Worm (Caenorhabditis elegans) whole organism, early embryonic: ENCODE data around the gene oac-48.

Source experiments
- F13C5.2 ChIP-seq: sonication (generic microtip); optimal IDR thresholded peaks from 2 replicates; lab custom pipeline; 2017; ENCODE audit warnings: mild to moderate bottlenecking, missing genetic modification characterization, inconsistent platforms, missing compliant biosample characterization
- aly-1 ChIP-seq: sonication (generic microtip); optimal IDR thresholded peaks from 2 replicates; lab custom pipeline; 2016; ENCODE audit warnings: missing genetic modification characterization, missing compliant biosample characterization
- ama-1 ChIP-seq: fragments of 150-350 bp; optimal IDR thresholded peaks from 2 replicates; lab custom pipeline; 2014
- ceh-13 ChIP-seq: fragments of 200-800 bp; sonication (Bioruptor generic); optimal IDR thresholded peaks from 2 replicates; lab custom pipeline; 2018; ENCODE audit warnings: mild to moderate bottlenecking, missing genetic modification characterization, missing compliant biosample characterization
- ceh-36 ChIP-seq: sonication (generic microtip); optimal IDR thresholded peaks from 2 replicates; lab custom pipeline; 2016; ENCODE audit warnings: missing genetic modification characterization, inconsistent platforms, missing compliant biosample characterization
- flt-1 ChIP-seq: fragments of 200-800 bp; sonication (Bioruptor generic); IDR thresholded peaks from 2 replicates; pipeline ENCODE4 v1.3.6; 2022; ENCODE audit warnings: missing genetic modification characterization, missing compliant biosample characterization
- hmbx-1 ChIP-seq: sonication (generic microtip); optimal IDR thresholded peaks from 2 replicates; lab custom pipeline; 2016; ENCODE audit warnings: mild to moderate bottlenecking, missing genetic modification characterization, missing compliant biosample characterization
- hmg-4 ChIP-seq: fragments of 200-800 bp; sonication (Bioruptor generic); optimal IDR thresholded peaks from 2 replicates; lab custom pipeline; 2018; ENCODE audit warnings: mild to moderate bottlenecking, missing genetic modification characterization, missing compliant biosample characterization
- hnd-1 ChIP-seq: sonication (generic microtip); optimal IDR thresholded peaks from 2 replicates; lab custom pipeline; 2016; ENCODE audit warnings: missing genetic modification characterization, missing compliant biosample characterization
- pes-1 ChIP-seq: fragments of 200-800 bp; sonication (Bioruptor generic); IDR thresholded peaks from 2 replicates; pipeline ENCODE4 v1.3.6; 2022; ENCODE audit warnings: missing genetic modification reagents, missing genetic modification characterization, missing compliant biosample characterization
- sea-1 ChIP-seq: fragments of 200-800 bp; sonication (Bioruptor generic); conservative IDR thresholded peaks from 2 replicates; pipeline ENCODE4 v1.3.6; 2022; ENCODE audit warnings: missing genetic modification characterization, missing compliant biosample characterization
- tbx-37 ChIP-seq: fragments of 200-800 bp; sonication (Bioruptor generic); conservative IDR thresholded peaks from 2 replicates; pipeline ENCODE4 v1.3.6; 2022; ENCODE audit warnings: missing genetic modification reagents, missing genetic modification characterization, missing compliant biosample characterization
- tra-4 ChIP-seq: sonication (generic microtip); optimal IDR thresholded peaks from 2 replicates; lab custom pipeline; 2017; ENCODE audit warnings: missing genetic modification characterization, missing compliant biosample characterization

DNA sequence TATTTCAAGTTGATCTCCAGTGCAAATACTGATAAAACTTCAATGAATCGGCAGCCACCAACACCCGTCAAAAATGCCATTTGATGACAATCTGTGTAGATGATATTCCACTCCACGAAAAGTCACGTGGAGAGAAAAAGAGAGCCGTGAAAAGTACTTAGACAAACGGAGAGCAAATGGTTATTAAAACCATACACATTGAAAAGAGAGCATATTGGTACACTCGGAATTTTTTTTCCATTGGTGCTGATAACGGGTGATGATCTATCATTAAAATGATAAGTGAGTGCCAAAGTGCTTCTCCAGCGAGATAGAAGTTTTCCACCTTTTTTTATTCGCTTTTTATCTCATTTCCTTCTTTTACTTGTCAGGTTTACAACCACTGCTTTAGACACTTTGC, 51.6 kb downstream of the oac-48 start:
- TF ChIP-seq flt-1 (GFP tag; lab: Robert Waterston, UW) (no peak), ama-1 (lab: Kevin White, UChicago) (no peak), hmg-4 (GFP tag; lab: Kevin White, UChicago) (no peak), hnd-1 (no peak), sea-1 (GFP tag; lab: Robert Waterston, UW) (no peak), tbx-37 (GFP tag; lab: Robert Waterston, UW) (no peak), ceh-36 (tag; lab: Kevin White, UChicago) (no peak), hmbx-1 (tag; lab: Kevin White, UChicago) (no peak), tra-4 (tag; lab: Kevin White, UChicago) (no peak), ceh-13 (no peak), F13C5.2 (tag; lab: Kevin White, UChicago) (no peak), aly-1 (no peak), pes-1 (GFP tag; lab: Robert Waterston, UW) (no peak)
